Fruit fly (Drosophila melanogaster): ENCODE data around the gene mei-41.
A peak's percentile ranks its signal among the peaks of the same experiment; 100 is the strongest.

Gene mei-41

DNA sequence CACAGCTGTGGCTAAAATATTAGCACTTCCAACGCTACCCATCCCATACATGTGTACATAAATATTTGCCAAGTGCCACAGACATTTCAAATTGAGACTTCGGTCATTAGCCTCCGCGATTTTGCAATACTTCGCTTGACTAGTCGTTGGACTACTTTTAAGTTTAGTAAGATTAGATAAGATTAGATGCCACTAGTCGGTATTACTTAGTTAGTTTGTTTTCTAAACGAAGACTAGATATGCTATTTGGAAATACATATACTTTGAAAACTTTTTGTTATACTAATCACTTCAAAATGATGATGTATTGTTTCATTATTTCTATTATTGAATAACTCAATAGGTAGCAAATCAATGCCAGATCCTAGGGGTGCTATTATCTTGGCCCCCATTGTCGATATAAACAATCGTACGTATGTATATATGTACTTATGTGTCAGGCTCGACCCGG lies 5.5 kb upstream of the mei-41 start (continued):
- TF ChIP-seq CG7786 (GFP tag; optimal IDR thresholded peaks at IDR 0.05) (no peak), CG3838 (GFP tag; optimal IDR thresholded peaks at IDR 0.05) (no peak), zen2 (GFP tag; IDR thresholded peaks at IDR 0.05; ENCODE audit: partially characterized antibody) (no peak), cad (GFP tag; optimal IDR thresholded peaks at IDR 0.05) (no peak), Abd-B (GFP tag; optimal IDR thresholded peaks at IDR 0.05) (no peak), Chrac-16 (GFP tag; optimal IDR thresholded peaks at IDR 0.05) (peak; percentile 14), Lim3 (GFP tag; IDR thresholded peaks at IDR 0.05) (no peak), tup (GFP tag; optimal IDR thresholded peaks at IDR 0.05) (no peak), D (optimal IDR thresholded peaks at IDR 0.05) (no peak), D (GFP tag; optimal IDR thresholded peaks at IDR 0.05) (peak; percentile 18), CG10366 (GFP tag; IDR thresholded peaks at IDR 0.05) (no peak), gem (tag; optimal IDR thresholded peaks at IDR 0.05) (peak; percentile 54), nmo (GFP tag; optimal IDR thresholded peaks at IDR 0.05) (peak; percentile 9), CG6254 (GFP tag; optimal IDR thresholded peaks at IDR 0.05) (no peak), kah (GFP tag; optimal IDR thresholded peaks at IDR 0.05) (no peak), dmrt11E (tag; optimal IDR thresholded peaks at IDR 0.05) (no peak), disco-r (GFP tag; optimal IDR thresholded peaks at IDR 0.05) (no peak), pho (GFP tag; optimal IDR thresholded peaks at IDR 0.05) (peak; percentile 51), phol (tag; optimal IDR thresholded peaks at IDR 0.05) (peak; percentile 36), CG6791 (GFP tag; IDR thresholded peaks at IDR 0.05; ENCODE audit: partially characterized antibody) (no peak), Dp (GFP tag; optimal IDR thresholded peaks at IDR 0.05) (no peak), Nf-YC (tag; optimal IDR thresholded peaks at IDR 0.05) (peak; percentile 7), sqz (GFP tag; optimal IDR thresholded peaks at IDR 0.05) (no peak), sc (optimal IDR thresholded peaks at IDR 0.05) (no peak), sc (GFP tag; optimal IDR thresholded peaks at IDR 0.05) (no peak), salm (tag; optimal IDR thresholded peaks at IDR 0.05) (no peak), Optix (GFP tag; IDR thresholded peaks at IDR 0.05) (no peak), CG3065 (GFP tag; optimal IDR thresholded peaks at IDR 0.05) (no peak), CG7745 (tag; optimal IDR thresholded peaks at IDR 0.05) (no peak), CG10267 (tag; optimal IDR thresholded peaks at IDR 0.05) (no peak), Neu2 (GFP tag; optimal IDR thresholded peaks at IDR 0.05; ENCODE audit: borderline replicate concordance) (no peak), Doc2 (GFP tag; IDR thresholded peaks at IDR 0.05) (no peak), Dek (tag; optimal IDR thresholded peaks at IDR 0.05) (peak; percentile 1), Hey (tag; optimal IDR thresholded peaks at IDR 0.05) (no peak), Kr (GFP tag; optimal IDR thresholded peaks at IDR 0.05) (no peak), trem (tag; optimal IDR thresholded peaks at IDR 0.05) (peak; percentile 10), CG6654 (GFP tag; optimal IDR thresholded peaks at IDR 0.05) (no peak), Ada2b (GFP tag; IDR thresholded peaks at IDR 0.05) (no peak), dmrt99B (tag; optimal IDR thresholded peaks at IDR 0.05) (peak; percentile 56), pb (GFP tag; optimal IDR thresholded peaks at IDR 0.05) (no peak), zf30C (GFP tag; optimal IDR thresholded peaks at IDR 0.05) (no peak), NfI (GFP tag; optimal IDR thresholded peaks at IDR 0.05) (peak; percentile 35), ara (GFP tag; IDR thresholded peaks at IDR 0.05) (no peak), cas (GFP tag; IDR thresholded peaks at IDR 0.05) (no peak), CG3163 (GFP tag; optimal IDR thresholded peaks at IDR 0.05) (no peak), Ets65A (GFP tag) (no peak), BEAF-32 (GFP tag; optimal IDR thresholded peaks at IDR 0.05) (no peak), CG13296 (GFP tag; optimal IDR thresholded peaks at IDR 0.05) (peak; percentile 22), CG11696 (GFP tag; IDR thresholded peaks at IDR 0.05) (peak; percentile 81), CG9932 (GFP tag; IDR thresholded peaks at IDR 0.05) (peak; percentile 50), CG11560 (tag; IDR thresholded peaks at IDR 0.05) (no peak), BtbVII (GFP tag; optimal IDR thresholded peaks at IDR 0.05) (peak; percentile 14)

All from whole organism, embryonic.